Worm (Caenorhabditis elegans): ENCODE results near the gene scl-3.

- TF ChIP-seq hnd-1 (tag; optimal IDR thresholded peaks at IDR 0.05) (no peak), ceh-36 (tag; optimal IDR thresholded peaks at IDR 0.05) (no peak)
These were observed 28.7 kb upstream of the scl-3 start for ce11 chrIV:13030467-13031299.

All from whole organism, early embryonic.